Fruit fly (Drosophila melanogaster): ENCODE data around the gene Sod1.

The Sod1 gene

DNA sequence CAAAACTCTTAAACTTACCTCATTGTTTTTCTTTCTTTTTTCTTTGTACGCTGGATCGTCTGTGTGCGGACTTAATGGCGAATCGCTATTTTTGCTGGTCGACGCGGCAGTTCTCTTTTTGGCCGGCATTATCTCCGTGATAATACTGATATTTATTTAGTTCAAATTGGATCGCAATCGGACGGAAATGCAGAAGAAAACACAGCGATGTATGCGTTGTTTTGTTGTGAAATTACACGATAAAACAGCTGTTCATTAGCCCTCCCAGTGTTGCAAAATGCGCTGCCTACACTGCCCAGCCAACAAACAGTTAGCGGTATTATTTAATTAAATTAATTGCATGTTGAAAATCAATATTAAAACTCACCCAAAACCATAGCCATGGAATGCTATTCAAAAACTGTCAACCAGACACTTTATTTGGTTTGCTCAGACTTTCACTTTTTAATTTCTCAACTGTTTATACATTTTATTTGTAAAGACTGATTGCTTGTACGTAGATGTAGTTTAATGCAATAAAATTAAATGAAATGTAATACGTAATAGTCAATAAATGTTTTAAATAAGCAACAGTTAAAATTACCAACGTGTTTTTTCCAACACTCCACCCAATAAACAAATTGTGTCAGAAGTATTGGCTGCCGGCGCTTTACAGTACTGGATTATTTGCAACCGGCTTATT lies 15.4 kb downstream of the Sod1 start, which contains the start of the genes Irbp18 and APP-BP1 (continued):
- TF ChIP-seq CG2875 (GFP tag; optimal IDR thresholded peaks at IDR 0.05) (peak; percentile 90), CG43689 (GFP tag; IDR thresholded peaks at IDR 0.05) (peak; percentile 44; the same call in 1 of the 2 replicates), chn (GFP tag; optimal IDR thresholded peaks at IDR 0.05) (peak; percentile 96), Hand (GFP tag; optimal IDR thresholded peaks at IDR 0.05) (peak; percentile 84), YL-1 (GFP tag; optimal IDR thresholded peaks at IDR 0.05) (peak; percentile 88), CG2116 (GFP tag; optimal IDR thresholded peaks at IDR 0.05) (peak; percentile 88), ro (GFP tag; IDR thresholded peaks at IDR 0.05) (no peak; the same call in 1 of the 2 replicates), CG18599 (GFP tag; optimal IDR thresholded peaks at IDR 0.05) (peak; percentile 95), Myb (GFP tag; optimal IDR thresholded peaks at IDR 0.05) (peak; percentile 83), Meics (GFP tag; optimal IDR thresholded peaks at IDR 0.05) (peak; percentile 94), gem (tag; optimal IDR thresholded peaks at IDR 0.05) (peak; percentile 96), CG32532 (GFP tag; IDR thresholded peaks at IDR 0.05) (peak; percentile 89), chm (GFP tag; IDR thresholded peaks at IDR 0.05) (peak; percentile 79), NC2α (GFP tag; optimal IDR thresholded peaks at IDR 0.05) (peak; percentile 84), CTCF (GFP tag; optimal IDR thresholded peaks at IDR 0.05) (peak; percentile 50), Rfx (GFP tag; IDR thresholded peaks at IDR 0.05) (peak; percentile 90), gce (GFP tag; IDR thresholded peaks at IDR 0.05) (peak; percentile 71; the same call in 2 of the 3 replicates), MBD-R2 (GFP tag; IDR thresholded peaks at IDR 0.05) (peak; percentile 72), Max (GFP tag; optimal IDR thresholded peaks at IDR 0.05) (peak; percentile 97), CG18764 (GFP tag; optimal IDR thresholded peaks at IDR 0.05) (peak; percentile 92), rib (GFP tag; IDR thresholded peaks at IDR 0.05) (peak; percentile 87), CG7963 (GFP tag; IDR thresholded peaks at IDR 0.05; ENCODE audit: partially characterized antibody) (no peak), CG4404 (GFP tag; IDR thresholded peaks at IDR 0.05) (peak; percentile 73), Doc3 (GFP tag; IDR thresholded peaks at IDR 0.05; ENCODE audit: partially characterized antibody) (no peak), Hmr (GFP tag; optimal IDR thresholded peaks at IDR 0.05) (peak; percentile 96), CG18262 (tag; optimal IDR thresholded peaks at IDR 0.05) (peak; percentile 93), CG14014 (GFP tag; IDR thresholded peaks at IDR 0.05) (peak; percentile 83), CG11398 (GFP tag; optimal IDR thresholded peaks at IDR 0.05) (peak; percentile 83), pan (optimal IDR thresholded peaks at IDR 0.05) (no peak), pan (GFP tag; optimal IDR thresholded peaks at IDR 0.05 in 1 of 2, IDR thresholded peaks at IDR 0.05 in 1 of 2) (peak in 1 of 2 experiments; percentile 92), esg (GFP tag; conservative IDR thresholded peaks at IDR 0.05) (peak; percentile 83), CG31441 (GFP tag; IDR thresholded peaks at IDR 0.05) (peak; percentile 95), CG2202 (tag; optimal IDR thresholded peaks at IDR 0.05) (peak; percentile 83), CG10147 (GFP tag; optimal IDR thresholded peaks at IDR 0.05) (peak; percentile 91), CG7928 (GFP tag; optimal IDR thresholded peaks at IDR 0.05) (peak; percentile 69), Fer3 (tag; optimal IDR thresholded peaks at IDR 0.05) (peak; percentile 90), CG4282 (GFP tag; optimal IDR thresholded peaks at IDR 0.05) (peak; percentile 89), twi (tag; optimal IDR thresholded peaks at IDR 0.05) (peak; percentile 77), CG7271 (tag; optimal IDR thresholded peaks at IDR 0.05) (peak; percentile 55), CG15514 (GFP tag; optimal IDR thresholded peaks at IDR 0.05) (peak; percentile 90), NK7.1 (GFP tag; optimal IDR thresholded peaks at IDR 0.05) (peak; percentile 87), CG14710 (tag; optimal IDR thresholded peaks at IDR 0.05) (peak; percentile 94), eve (GFP tag; optimal IDR thresholded peaks at IDR 0.05) (no peak), amos (GFP tag; IDR thresholded peaks at IDR 0.05; ENCODE audit: partially characterized antibody) (no peak; the same call in 1 of the 2 replicates), CG17359 (tag; optimal IDR thresholded peaks at IDR 0.05) (peak; percentile 93), tup (GFP tag; optimal IDR thresholded peaks at IDR 0.05) (peak; percentile 92), CG18619 (GFP tag; optimal IDR thresholded peaks at IDR 0.05) (peak; percentile 95), zen (tag; optimal IDR thresholded peaks at IDR 0.05) (peak; percentile 85), pita (GFP tag; optimal IDR thresholded peaks at IDR 0.05) (no peak)

All from whole organism, embryonic.